Fruit fly (Drosophila melanogaster): ENCODE measurements around the gene CG12984.
A peak's percentile ranks its signal among the peaks of the same experiment; 100 is the strongest.

The CG12984 gene

dm6 chr3L:20944180-20944579 is 47.3 kb upstream of the CG12984 start (continued):
- peak; percentile 67 for TF ChIP-seq Xrp1 (GFP tag; IDR thresholded peaks at IDR 0.05)
- peak; percentile 45 for TF ChIP-seq tup (GFP tag; optimal IDR thresholded peaks at IDR 0.05)
- peak; percentile 62 for TF ChIP-seq CG8089 (GFP tag; optimal IDR thresholded peaks at IDR 0.05)
- no peak for TF ChIP-seq Rx (GFP tag; IDR thresholded peaks at IDR 0.05)
- peak; percentile 54 for TF ChIP-seq CG17568 (GFP tag; optimal IDR thresholded peaks at IDR 0.05)
- TF ChIP-seq CG7357 (GFP tag; IDR thresholded peaks at IDR 0.05): no peak
- peak; percentile 31 for TF ChIP-seq fd64A (GFP tag; optimal IDR thresholded peaks at IDR 0.05)
- peak; percentile 70 for TF ChIP-seq ATbp (GFP tag; optimal IDR thresholded peaks at IDR 0.05)
- no peak for TF ChIP-seq aop (GFP tag; IDR thresholded peaks at IDR 0.05)
- no peak for TF ChIP-seq Meics (GFP tag; optimal IDR thresholded peaks at IDR 0.05)
- TF ChIP-seq Nf-YC (tag; optimal IDR thresholded peaks at IDR 0.05): no peak
- TF ChIP-seq Adf1 (GFP tag; IDR thresholded peaks at IDR 0.05): no peak
- peak in 1 of 3 experiments; percentile 26 for TF ChIP-seq lola (GFP tag; optimal IDR thresholded peaks at IDR 0.05)
- TF ChIP-seq disco-r (GFP tag; optimal IDR thresholded peaks at IDR 0.05): no peak
- no peak for TF ChIP-seq tgo (GFP tag; IDR thresholded peaks at IDR 0.05)
- TF ChIP-seq YL-1 (GFP tag; optimal IDR thresholded peaks at IDR 0.05): no peak
- TF ChIP-seq CG9876 (GFP tag; optimal IDR thresholded peaks at IDR 0.05): peak; percentile 55
- no peak for TF ChIP-seq Atf6 (GFP tag; IDR thresholded peaks at IDR 0.05)
- peak; percentile 42 for TF ChIP-seq CG2875 (GFP tag; optimal IDR thresholded peaks at IDR 0.05)
- no peak for TF ChIP-seq Hmr (GFP tag; optimal IDR thresholded peaks at IDR 0.05)
- TF ChIP-seq sd (tag; optimal IDR thresholded peaks at IDR 0.05): no peak
- no peak for TF ChIP-seq az2 (GFP tag; optimal IDR thresholded peaks at IDR 0.05)
- no peak for TF ChIP-seq CG10979 (tag; optimal IDR thresholded peaks at IDR 0.05)
- no peak for TF ChIP-seq ind (GFP tag; optimal IDR thresholded peaks at IDR 0.05)
- no peak for TF ChIP-seq h (optimal IDR thresholded peaks at IDR 0.05)
- TF ChIP-seq CG3847 (GFP tag; IDR thresholded peaks at IDR 0.05): no peak
- TF ChIP-seq maf-S (GFP tag; optimal IDR thresholded peaks at IDR 0.05): no peak
- TF ChIP-seq CG2889 (GFP tag; IDR thresholded peaks at IDR 0.05): no peak
- TF ChIP-seq bigmax (GFP tag; optimal IDR thresholded peaks at IDR 0.05): no peak
- no peak for TF ChIP-seq H15 (GFP tag; IDR thresholded peaks at IDR 0.05)
- TF ChIP-seq CG11695 (GFP tag; IDR thresholded peaks at IDR 0.05): no peak
- TF ChIP-seq Aef1 (GFP tag; IDR thresholded peaks at IDR 0.05): no peak
- peak; percentile 25 for TF ChIP-seq Hey (tag; optimal IDR thresholded peaks at IDR 0.05)
- TF ChIP-seq CG3065 (GFP tag; optimal IDR thresholded peaks at IDR 0.05): no peak
- peak; percentile 66 for TF ChIP-seq wek (GFP tag; optimal IDR thresholded peaks at IDR 0.05)
- TF ChIP-seq dmrt99B (tag; optimal IDR thresholded peaks at IDR 0.05): peak; percentile 5
- TF ChIP-seq Asciz (GFP tag; optimal IDR thresholded peaks at IDR 0.05): peak; percentile 50
- TF ChIP-seq CG10267 (tag; optimal IDR thresholded peaks at IDR 0.05): no peak
- TF ChIP-seq trh (GFP tag; optimal IDR thresholded peaks at IDR 0.05): no peak
- no peak for TF ChIP-seq bowl (GFP tag; IDR thresholded peaks at IDR 0.05)
- no peak for TF ChIP-seq Dad (GFP tag; optimal IDR thresholded peaks at IDR 0.05)
- TF ChIP-seq hkb (optimal IDR thresholded peaks at IDR 0.05): no peak
- no peak for TF ChIP-seq hkb (GFP tag; IDR thresholded peaks at IDR 0.05)
- no peak for TF ChIP-seq wdn (GFP tag; IDR thresholded peaks at IDR 0.05)
- peak; percentile 66 for TF ChIP-seq CG1603 (tag; optimal IDR thresholded peaks at IDR 0.05)
- TF ChIP-seq CG10565 (GFP tag; optimal IDR thresholded peaks at IDR 0.05): no peak
- TF ChIP-seq CG17186 (GFP tag; optimal IDR thresholded peaks at IDR 0.05): peak; percentile 29
- peak; percentile 55 for TF ChIP-seq CG7745 (tag; optimal IDR thresholded peaks at IDR 0.05)
- TF ChIP-seq Fer2 (tag; optimal IDR thresholded peaks at IDR 0.05): no peak
- no peak for TF ChIP-seq CG11456 (GFP tag; IDR thresholded peaks at IDR 0.05)
- TF ChIP-seq grn (GFP tag; optimal IDR thresholded peaks at IDR 0.05): peak; percentile 29
- TF ChIP-seq CG3726 (GFP tag; IDR thresholded peaks at IDR 0.05): no peak
- TF ChIP-seq Hmx (GFP tag; optimal IDR thresholded peaks at IDR 0.05): no peak
